Fruit fly (Drosophila melanogaster): ENCODE measurements around the gene rau.

- no peak for TF ChIP-seq Hr39 (GFP tag; optimal IDR thresholded peaks at IDR 0.05)
- no peak for TF ChIP-seq fd85E (GFP tag; optimal IDR thresholded peaks at IDR 0.05)
- no peak for TF ChIP-seq Eip75B (GFP tag; optimal IDR thresholded peaks at IDR 0.05)
- TF ChIP-seq Lpt (GFP tag; optimal IDR thresholded peaks at IDR 0.05) = no peak
- TF ChIP-seq CG3919 (GFP tag; optimal IDR thresholded peaks at IDR 0.05) = no peak
- no peak for TF ChIP-seq CG10631 (GFP tag; optimal IDR thresholded peaks at IDR 0.05)
- TF ChIP-seq CG9139 (GFP tag; optimal IDR thresholded peaks at IDR 0.05) = no peak
- no peak for TF ChIP-seq Blimp-1 (GFP tag; optimal IDR thresholded peaks at IDR 0.05)
- no peak for TF ChIP-seq CG6854 (GFP tag; optimal IDR thresholded peaks at IDR 0.05)
- TF ChIP-seq Sox102F (GFP tag; optimal IDR thresholded peaks at IDR 0.05) = no peak
Measured at dm6 chr2L:5890556-5890955, 11.3 kb upstream of the rau start.

Measured in whole organism, prepupa.